Fruit fly (Drosophila melanogaster): ENCODE results near the gene CG14711.
A peak's percentile ranks its signal among the peaks of the same experiment; 100 is the strongest.

CG14711 gene

dm6 chr3R:11650105-11651039, 27.2 kb downstream of the CG14711 start, which contains the start of the genes Csk and Elp1 (continued):
- no peak for TF ChIP-seq CG11247 (GFP tag; IDR thresholded peaks at IDR 0.05)
- TF ChIP-seq Atf6 (GFP tag; IDR thresholded peaks at IDR 0.05) = 0 out of 2 replicates have a peak, but pooled peaks have one; percentile 17
- peak; percentile 55 for TF ChIP-seq lilli (GFP tag; optimal IDR thresholded peaks at IDR 0.05)
- peak; percentile 14 for TF ChIP-seq Myb (GFP tag; optimal IDR thresholded peaks at IDR 0.05)
- TF ChIP-seq CG17186 (GFP tag; optimal IDR thresholded peaks at IDR 0.05) = peak; percentile 41
- TF ChIP-seq Hr39 (optimal IDR thresholded peaks at IDR 0.05) = no peak
- peak; percentile 80 for TF ChIP-seq sug (tag; optimal IDR thresholded peaks at IDR 0.05)
- TF ChIP-seq dati (GFP tag; IDR thresholded peaks at IDR 0.05) = no peak
- TF ChIP-seq CG11723 (GFP tag; optimal IDR thresholded peaks at IDR 0.05) = peak; percentile 21
- TF ChIP-seq CG9817 (tag; optimal IDR thresholded peaks at IDR 0.05) = peak; percentile 58
- TF ChIP-seq CG3726 (GFP tag; IDR thresholded peaks at IDR 0.05) = no peak
- peak; percentile 68 for TF ChIP-seq nerfin-1 (tag; optimal IDR thresholded peaks at IDR 0.05)
- TF ChIP-seq CG6272 (GFP tag; IDR thresholded peaks at IDR 0.05) = peak; percentile 33; the same call in 1 of the 2 replicates
- TF ChIP-seq trh (GFP tag; optimal IDR thresholded peaks at IDR 0.05) = no peak
- peak; percentile 11 for TF ChIP-seq HLHmδ (GFP tag; optimal IDR thresholded peaks at IDR 0.05)
- TF ChIP-seq Sin3A (optimal IDR thresholded peaks at IDR 0.05) = peak; percentile 82
- no peak for TF ChIP-seq BtbVII (GFP tag; optimal IDR thresholded peaks at IDR 0.05)
- TF ChIP-seq CG6791 (GFP tag; IDR thresholded peaks at IDR 0.05; ENCODE audit: partially characterized antibody) = no peak; the same call in 2 of the 3 replicates
- peak; percentile 23 for TF ChIP-seq ab (GFP tag; optimal IDR thresholded peaks at IDR 0.05)
- peak; percentile 50; the same call in 1 of the 2 replicates for TF ChIP-seq lmd (GFP tag; IDR thresholded peaks at IDR 0.05)
- TF ChIP-seq so (GFP tag; IDR thresholded peaks at IDR 0.05) = no peak
- no peak for TF ChIP-seq jing (GFP tag; optimal IDR thresholded peaks at IDR 0.05)
- peak; percentile 40 for TF ChIP-seq E2f2 (GFP tag; IDR thresholded peaks at IDR 0.05)
- TF ChIP-seq grn (GFP tag; optimal IDR thresholded peaks at IDR 0.05) = peak; percentile 62
- 0 out of 2 replicates have a peak, but pooled peaks have one; percentile 15 for TF ChIP-seq seq (GFP tag; IDR thresholded peaks at IDR 0.05)
- TF ChIP-seq CG11696 (GFP tag; IDR thresholded peaks at IDR 0.05) = no peak
- no peak for TF ChIP-seq CG10462 (GFP tag; optimal IDR thresholded peaks at IDR 0.05)
- TF ChIP-seq E2f1 (GFP tag; IDR thresholded peaks at IDR 0.05) = no peak
- peak; percentile 75 for TF ChIP-seq CG30403 (GFP tag; optimal IDR thresholded peaks at IDR 0.05)
- peak; percentile 40 for TF ChIP-seq CG33557 (GFP tag; optimal IDR thresholded peaks at IDR 0.05)
- no peak for TF ChIP-seq Awh (GFP tag; IDR thresholded peaks at IDR 0.05)
- TF ChIP-seq MBD-R2 (GFP tag; IDR thresholded peaks at IDR 0.05) = peak; percentile 52
- peak; percentile 16 for TF ChIP-seq CG4854 (GFP tag; optimal IDR thresholded peaks at IDR 0.05)
- peak; percentile 38 for TF ChIP-seq CG18764 (GFP tag; optimal IDR thresholded peaks at IDR 0.05)
- peak in 1 of 2 experiments; percentile 53 for TF ChIP-seq crp (GFP tag; optimal IDR thresholded peaks at IDR 0.05)
- TF ChIP-seq bcd (GFP tag; optimal IDR thresholded peaks at IDR 0.05) = peak; percentile 66
- peak; percentile 29 for TF ChIP-seq Oli (tag; optimal IDR thresholded peaks at IDR 0.05)
- TF ChIP-seq CG32532 (GFP tag; IDR thresholded peaks at IDR 0.05) = peak; percentile 39; the same call in 1 of the 2 replicates
- TF ChIP-seq amos (GFP tag; IDR thresholded peaks at IDR 0.05; ENCODE audit: partially characterized antibody) = 0 out of 2 replicates have a peak, but pooled peaks have one; percentile 29
- peak; percentile 19 for TF ChIP-seq fu2 (GFP tag; optimal IDR thresholded peaks at IDR 0.05)
- no peak for TF ChIP-seq Rx (GFP tag; IDR thresholded peaks at IDR 0.05)
- peak; percentile 14 for TF ChIP-seq shn (GFP tag; optimal IDR thresholded peaks at IDR 0.05)
- 0 out of 2 replicates have a peak, but pooled peaks have one; percentile 13 for TF ChIP-seq unc-4 (GFP tag; IDR thresholded peaks at IDR 0.05; ENCODE audit: partially characterized antibody)
- no peak for TF ChIP-seq CG1529 (GFP tag; optimal IDR thresholded peaks at IDR 0.05)
- no peak for TF ChIP-seq CG17802 (tag; optimal IDR thresholded peaks at IDR 0.05)
- no peak for TF ChIP-seq CG4707 (GFP tag; optimal IDR thresholded peaks at IDR 0.05)
- peak; percentile 91 for TF ChIP-seq row (GFP tag; IDR thresholded peaks at IDR 0.05)
- TF ChIP-seq ap (GFP tag; IDR thresholded peaks at IDR 0.05) = no peak
- no peak for TF ChIP-seq Lpt (GFP tag; optimal IDR thresholded peaks at IDR 0.05)

Data from whole organism, embryonic.